Fruit fly (Drosophila melanogaster) whole organism, larva: ENCODE measurements around the gene Atg14.

Experiments used
- noc ChIP-seq: fragments of 200-800 bp; sonication (Bioruptor generic); optimal IDR thresholded peaks from 3 replicates; lab custom pipeline; 2019; ENCODE audit warnings: missing biosample characterization, mild to moderate bottlenecking, missing genetic modification characterization, moderate library complexity

Atg14 gene

dm6 chr3R:29124128-29124527 lies 7.9 kb downstream of the Atg14 start:
- peak; percentile 57 for TF ChIP-seq noc (tag; lab: Kevin White, UChicago)

DNA sequence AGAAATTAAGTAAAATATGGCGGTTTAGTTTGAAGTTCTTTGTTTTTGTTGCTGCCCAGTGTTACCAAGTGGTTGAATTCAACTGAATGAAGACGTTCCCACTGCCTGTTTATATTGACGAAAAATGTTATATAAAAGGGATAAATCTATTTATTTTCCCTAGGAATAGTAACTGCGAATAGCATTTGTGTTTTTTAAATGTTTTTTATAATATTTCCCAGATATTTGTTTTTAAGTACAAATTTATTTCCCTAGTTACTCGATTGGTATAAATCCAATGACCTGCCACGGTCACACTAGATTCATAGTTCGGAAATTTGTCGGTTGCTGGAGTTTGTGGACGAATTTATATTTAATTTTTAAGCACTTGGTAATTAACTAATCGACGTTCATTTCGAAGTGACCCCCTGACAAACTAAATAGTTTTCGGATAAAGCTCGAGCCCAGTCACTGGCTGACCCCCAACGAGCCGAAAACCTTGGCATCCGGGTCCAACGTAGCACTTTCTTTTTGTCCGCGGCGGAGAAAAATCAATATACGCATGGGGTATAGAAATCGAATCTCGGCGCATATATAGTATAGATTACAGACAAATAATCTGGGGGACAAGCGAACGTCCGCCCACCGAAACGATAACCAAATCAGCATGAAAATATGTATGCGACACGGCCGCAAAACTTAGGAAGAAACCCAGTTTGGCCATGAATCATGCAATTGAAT lies 14.9 kb downstream of the Atg14 start, which contains the start of the genes dgt6 and Vha100-1:
dgt6 (minus strand) TSS at position 71 of the 720 bp plus-strand sequence.
Vha100-1 (plus strand) TSS at position 292 of the 720 bp plus-strand sequence.
- TF ChIP-seq noc (tag; lab: Kevin White, UChicago) = peak; percentile 16

DNA sequence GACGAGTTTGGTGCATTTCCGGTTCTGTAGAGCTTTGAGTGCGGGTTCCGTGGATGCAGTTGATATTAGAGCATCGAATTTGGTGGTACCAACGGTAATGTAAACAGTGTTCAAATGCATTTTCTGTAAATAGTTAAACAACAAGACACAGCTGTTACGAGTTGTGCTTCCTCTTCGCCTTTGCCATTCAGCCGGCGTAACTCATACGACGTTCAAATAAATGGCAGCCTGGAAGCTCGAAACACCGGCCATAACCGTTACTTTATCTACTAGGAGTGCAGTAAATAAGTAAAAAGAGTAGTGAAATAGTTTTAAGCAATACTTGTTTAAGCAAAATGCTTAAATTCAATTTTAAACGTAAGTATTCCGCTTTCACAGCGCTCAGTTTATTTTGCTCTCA lies 22.2 kb downstream of the Atg14 start, which contains the start of the genes Alg13 and superdeath:
Alg13 (minus strand) TSS at position 167 of the 400 bp plus-strand sequence.
superdeath (plus strand) TSS at position 256 of the 400 bp plus-strand sequence.
- no peak for TF ChIP-seq noc (tag; lab: Kevin White, UChicago)

- TF ChIP-seq noc (tag; lab: Kevin White, UChicago) = no peak
Measured at dm6 chr3R:29138961-29139527, 22.9 kb downstream of the Atg14 start.

dm6 chr3R:29139767-29140755 lies 23.9 kb downstream of the Atg14 start:
- no peak for TF ChIP-seq noc (tag; lab: Kevin White, UChicago)

- TF ChIP-seq noc (tag; lab: Kevin White, UChicago) = no peak
Measured at dm6 chr3R:29146710-29147109, 30.5 kb downstream of the Atg14 start, which contains the start of gene CG14511. Gene CG14511 (minus strand): TSS chr3R:29146893.

dm6 chr3R:29148072-29148471 lies 31.9 kb downstream of the Atg14 start, which contains the start of the genes CG11882 and Pglym78:
Gene CG11882 (minus strand): TSS chr3R:29148172.
Gene Pglym78 (plus strand): TSS chr3R:29148248.
- peak; percentile 27 for TF ChIP-seq noc (tag; lab: Kevin White, UChicago)

DNA sequence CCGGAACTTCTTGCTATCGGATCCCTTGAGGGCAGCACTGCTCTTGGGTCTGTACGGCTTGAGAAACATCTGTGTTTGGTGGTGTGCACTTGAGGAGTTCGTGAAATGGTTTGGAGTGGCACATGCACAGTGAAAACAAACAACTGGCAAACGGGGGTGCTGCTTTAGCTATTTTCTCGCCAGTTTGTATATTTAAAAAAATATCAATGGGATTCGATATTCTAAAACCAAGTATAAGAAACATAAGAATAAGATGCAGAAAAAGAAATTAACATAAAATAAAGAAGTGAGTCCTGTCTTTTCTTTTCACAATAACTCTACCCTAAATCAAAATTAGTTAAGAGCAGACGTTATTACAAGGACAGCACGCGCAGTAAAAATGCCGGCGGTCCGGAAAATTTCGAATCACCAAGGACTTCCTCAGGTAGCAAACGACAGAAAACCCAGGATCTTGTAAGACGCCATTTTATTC lies 35.5 kb downstream of the Atg14 start, which contains the start of gene eIF2D:
eIF2D (minus strand) TSS at position 174 of the 472 bp plus-strand sequence.
- TF ChIP-seq noc (tag; lab: Kevin White, UChicago) = peak; percentile 52

DNA sequence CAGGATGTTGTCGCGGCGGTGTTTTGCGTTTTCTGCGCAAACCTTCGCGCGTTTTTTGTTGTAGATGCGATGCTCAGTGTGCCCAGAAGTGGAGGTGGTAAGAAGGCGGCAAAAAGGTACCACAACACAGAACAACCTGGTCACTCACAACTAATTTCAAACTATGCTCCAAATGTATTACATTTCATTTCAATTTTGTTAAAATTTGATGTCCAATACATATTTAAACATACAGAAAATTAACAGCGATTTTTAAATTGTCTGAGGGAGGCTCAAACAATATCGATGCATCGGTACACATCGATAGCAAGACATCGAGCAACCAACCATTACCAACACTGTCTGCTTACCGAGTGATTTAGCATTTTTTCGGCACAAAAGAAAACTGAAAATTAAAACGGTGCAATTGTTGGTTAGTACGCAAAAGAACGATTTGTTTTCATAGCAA lies 37.0 kb downstream of the Atg14 start, which contains the start of the genes Slbp and Rpn2:
Slbp (minus strand) TSS at position 70 of the 448 bp plus-strand sequence.
Rpn2 (plus strand) TSS at position 328 of the 448 bp plus-strand sequence.
- peak; percentile 65 for TF ChIP-seq noc (tag; lab: Kevin White, UChicago)

- peak; percentile 89 for TF ChIP-seq noc (tag; lab: Kevin White, UChicago)
Measured at dm6 chr3R:29157418-29158398, 41.5 kb downstream of the Atg14 start, which contains the start of gene rdog. Gene rdog (plus strand): TSS chr3R:29158122.

- peak; percentile 11 for TF ChIP-seq noc (tag; lab: Kevin White, UChicago)
Measured at dm6 chr3R:29158721-29159120, 42.5 kb downstream of the Atg14 start.

dm6 chr3R:29159620-29160019 lies 43.4 kb downstream of the Atg14 start:
- no peak for TF ChIP-seq noc (tag; lab: Kevin White, UChicago)

- TF ChIP-seq noc (tag; lab: Kevin White, UChicago) = peak; percentile 39
Measured at dm6 chr3R:29164930-29165693, 48.9 kb downstream of the Atg14 start, which contains the start of gene CG11898. Gene CG11898 (plus strand): TSS chr3R:29165643.
